Fruit fly (Drosophila melanogaster) whole organism, prepupa: ENCODE results near the gene Cyp4g15.

Source experiments
- CG10631 ChIP-seq: fragments of 200-800 bp; sonication (Bioruptor generic); optimal IDR thresholded peaks from 2 replicates; lab custom pipeline; 2016; ENCODE audit warnings: missing biosample characterization, missing genetic modification characterization
- CG10669 ChIP-seq: fragments of 200-800 bp; sonication (Bioruptor generic); optimal IDR thresholded peaks from 3 replicates; lab custom pipeline; 2018; ENCODE audit warnings: missing biosample characterization, mild to moderate bottlenecking, missing genetic modification characterization, moderate library complexity
- CG11294 ChIP-seq: fragments of 200-800 bp; sonication (Bioruptor generic); IDR thresholded peaks from 2 replicates; pipeline ENCODE4 v1.3.6; 2022; ENCODE audit warnings: missing biosample characterization, missing genetic modification characterization
- CG11762 ChIP-seq: fragments of 200-800 bp; sonication (Bioruptor generic); optimal IDR thresholded peaks from 3 replicates; lab custom pipeline; 2016; ENCODE audit warnings: missing biosample characterization, missing genetic modification characterization; ENCODE audit not compliant: insufficient read depth
- CG11902 ChIP-seq: fragments of 200-800 bp; sonication (Bioruptor generic); optimal IDR thresholded peaks from 3 replicates; lab custom pipeline; 2016; ENCODE audit warnings: missing biosample characterization, missing genetic modification characterization
- CG15336 ChIP-seq: fragments of 200-800 bp; sonication (Bioruptor generic); IDR thresholded peaks from 2 replicates; pipeline ENCODE4 v1.3.6; 2022; ENCODE audit warnings: missing biosample characterization, missing genetic modification characterization
- CG1621 ChIP-seq: fragments of 200-800 bp; sonication (Bioruptor generic); optimal IDR thresholded peaks from 3 replicates; lab custom pipeline; 2018; ENCODE audit warnings: missing biosample characterization, mild to moderate bottlenecking, missing genetic modification characterization
- CG16779 ChIP-seq: fragments of 200-800 bp; sonication (Bioruptor generic); optimal IDR thresholded peaks from 3 replicates; lab custom pipeline; 2017; ENCODE audit warnings: missing biosample characterization, mild to moderate bottlenecking, missing genetic modification characterization
- CG3032 ChIP-seq: fragments of 200-800 bp; optimal IDR thresholded peaks from 2 replicates; lab custom pipeline; 2019; ENCODE audit warnings: missing biosample characterization, mild to moderate bottlenecking, missing genetic modification characterization, moderate library complexity
- CG31627 ChIP-seq: fragments of 200-800 bp; sonication (Bioruptor generic); optimal IDR thresholded peaks from 3 replicates; lab custom pipeline; 2016; ENCODE audit warnings: missing biosample characterization, missing genetic modification characterization
- CG32006 ChIP-seq: fragments of 200-800 bp; sonication (Bioruptor generic); optimal IDR thresholded peaks from 3 replicates; lab custom pipeline; 2017; ENCODE audit warnings: missing biosample characterization, mild to moderate bottlenecking, missing genetic modification characterization
- CG34406 ChIP-seq: fragments of 200-800 bp; sonication (Bioruptor generic); optimal IDR thresholded peaks from 3 replicates; lab custom pipeline; 2016; ENCODE audit warnings: missing biosample characterization, missing genetic modification characterization
- CG3919 ChIP-seq: fragments of 200-800 bp; sonication (Bioruptor generic); optimal IDR thresholded peaks from 3 replicates; lab custom pipeline; 2016; ENCODE audit warnings: missing biosample characterization, missing genetic modification characterization
- CG4318 ChIP-seq: fragments of 200-800 bp; sonication (Bioruptor generic); optimal IDR thresholded peaks from 3 replicates; lab custom pipeline; 2017; ENCODE audit warnings: missing biosample characterization, mild to moderate bottlenecking, missing genetic modification characterization
- CG6276 ChIP-seq: fragments of 200-800 bp; sonication (Bioruptor generic); optimal IDR thresholded peaks from 2 replicates; lab custom pipeline; 2017; ENCODE audit warnings: missing biosample characterization, mild to moderate bottlenecking, missing genetic modification characterization
- CG6792 ChIP-seq: fragments of 200-800 bp; sonication (Bioruptor generic); optimal IDR thresholded peaks from 3 replicates; lab custom pipeline; 2016; ENCODE audit warnings: missing biosample characterization, missing genetic modification characterization
- CG6808 ChIP-seq: fragments of 200-800 bp; sonication (Bioruptor generic); optimal IDR thresholded peaks from 3 replicates; lab custom pipeline; 2017; ENCODE audit warnings: missing biosample characterization, missing genetic modification characterization, mild to moderate bottlenecking, moderate library complexity, missing genetic modification reagents
- CG7368 ChIP-seq: fragments of 200-800 bp; sonication (Bioruptor generic); optimal IDR thresholded peaks from 3 replicates; lab custom pipeline; 2016; ENCODE audit warnings: missing biosample characterization, missing genetic modification characterization
- CG8319 ChIP-seq: fragments of 200-800 bp; sonication (Bioruptor generic); optimal IDR thresholded peaks from 3 replicates; lab custom pipeline; 2016; ENCODE audit warnings: missing biosample characterization, missing genetic modification characterization
- CG8632 ChIP-seq: fragments of 200-800 bp; sonication (Bioruptor generic); optimal IDR thresholded peaks from 3 replicates; lab custom pipeline; 2016; ENCODE audit warnings: missing biosample characterization, missing genetic modification characterization
- CG9139 ChIP-seq: fragments of 200-800 bp; sonication (Bioruptor generic); optimal IDR thresholded peaks from 3 replicates; lab custom pipeline; 2017; ENCODE audit warnings: missing biosample characterization, mild to moderate bottlenecking, missing genetic modification characterization
- Eip75B ChIP-seq: fragments of 200-800 bp; sonication (Bioruptor generic); optimal IDR thresholded peaks from 3 replicates; lab custom pipeline; 2016; ENCODE audit warnings: missing biosample characterization, missing genetic modification characterization
- Eip78C ChIP-seq: fragments of 200-800 bp; sonication (Bioruptor generic); peaks from one replicate; lab custom pipeline; 2016; ENCODE audit warnings: missing biosample characterization, missing genetic modification characterization
- Eip93F ChIP-seq: fragments of 200-800 bp; sonication (Bioruptor generic); optimal IDR thresholded peaks from 2 replicates; lab custom pipeline; 2016; ENCODE audit warnings: missing biosample characterization, mild to moderate bottlenecking, missing genetic modification characterization
- Ets21C ChIP-seq: fragments of 200-800 bp; sonication (Bioruptor generic); optimal IDR thresholded peaks from 3 replicates; lab custom pipeline; 2016; ENCODE audit warnings: missing biosample characterization, missing genetic modification characterization
- Ets96B ChIP-seq: fragments of 200-800 bp; optimal IDR thresholded peaks from 2 replicates; lab custom pipeline; 2019; ENCODE audit warnings: missing biosample characterization, mild to moderate bottlenecking, missing genetic modification characterization, moderate library complexity
- Gug ChIP-seq: fragments of 200-800 bp; sonication (Bioruptor generic); IDR thresholded peaks from 2 replicates; pipeline ENCODE4 v1.3.6; 2022; ENCODE audit warnings: missing biosample characterization, missing genetic modification characterization
- Hr38 ChIP-seq: sonication (Bioruptor generic); optimal IDR thresholded peaks from 2 replicates; lab custom pipeline; 2016; ENCODE audit warnings: missing biosample characterization, missing genetic modification characterization
- Hr39 ChIP-seq: fragments of 200-800 bp; sonication (Bioruptor generic); optimal IDR thresholded peaks from 2 replicates; lab custom pipeline; 2016; ENCODE audit warnings: missing biosample characterization, missing genetic modification characterization
- Met ChIP-seq: fragments of 200-800 bp; sonication (Bioruptor generic); optimal IDR thresholded peaks from 3 replicates; lab custom pipeline; 2016; ENCODE audit warnings: missing biosample characterization, missing genetic modification characterization
- OdsH ChIP-seq: fragments of 200-800 bp; sonication (Bioruptor generic); optimal IDR thresholded peaks from 3 replicates; lab custom pipeline; 2016; ENCODE audit warnings: missing biosample characterization, missing genetic modification characterization
- Smox ChIP-seq: fragments of 200-800 bp; sonication (Bioruptor generic); optimal IDR thresholded peaks from 3 replicates; lab custom pipeline; 2016; ENCODE audit warnings: missing biosample characterization, missing genetic modification characterization
- Sox102F ChIP-seq: fragments of 200-800 bp; sonication (Bioruptor generic); optimal IDR thresholded peaks from 2 replicates; lab custom pipeline; 2016; ENCODE audit warnings: missing biosample characterization, mild to moderate bottlenecking, missing genetic modification characterization
- Sox14 ChIP-seq: fragments of 200-800 bp; sonication (Bioruptor generic); optimal IDR thresholded peaks from 3 replicates; lab custom pipeline; 2016; ENCODE audit warnings: missing biosample characterization, missing genetic modification characterization
- Sox15 ChIP-seq: fragments of 200-800 bp; sonication (Bioruptor generic); optimal IDR thresholded peaks from 3 replicates; lab custom pipeline; 2016; ENCODE audit warnings: missing biosample characterization, missing genetic modification characterization
- achi ChIP-seq: fragments of 200-800 bp; sonication (Bioruptor generic); optimal IDR thresholded peaks from 3 replicates; lab custom pipeline; 2016; ENCODE audit warnings: missing biosample characterization, missing genetic modification characterization
- acj6 ChIP-seq: fragments of 200-800 bp; sonication (Bioruptor generic); optimal IDR thresholded peaks from 3 replicates; lab custom pipeline; 2016; ENCODE audit warnings: missing biosample characterization, missing genetic modification characterization
- cyc ChIP-seq: fragments of 200-800 bp; sonication (Bioruptor generic); optimal IDR thresholded peaks from 3 replicates; lab custom pipeline; 2016; ENCODE audit warnings: missing biosample characterization, missing genetic modification characterization
- dac ChIP-seq: fragments of 200-800 bp; sonication (Bioruptor generic); optimal IDR thresholded peaks from 2 replicates; lab custom pipeline; 2017; ENCODE audit warnings: missing biosample characterization, mild to moderate bottlenecking, missing genetic modification characterization
- dsx ChIP-seq: fragments of 200-800 bp; optimal IDR thresholded peaks from 3 replicates; lab custom pipeline; 2019; ENCODE audit warnings: missing biosample characterization, mild to moderate bottlenecking, missing genetic modification characterization, moderate library complexity; ENCODE audit not compliant: poor library complexity, severe bottlenecking
- eg ChIP-seq: fragments of 200-800 bp; sonication (Bioruptor generic); IDR thresholded peaks from 3 replicates; pipeline ENCODE4 v1.3.6; 2022; ENCODE audit warnings: missing biosample characterization, missing genetic modification characterization
- fd59A ChIP-seq: fragments of 200-800 bp; sonication (Bioruptor generic); optimal IDR thresholded peaks from 2 replicates; lab custom pipeline; 2017; ENCODE audit warnings: missing biosample characterization, mild to moderate bottlenecking, missing genetic modification characterization, missing genetic modification reagents
- fd85E ChIP-seq: fragments of 200-800 bp; sonication (Bioruptor generic); optimal IDR thresholded peaks from 3 replicates; lab custom pipeline; 2016; ENCODE audit warnings: missing biosample characterization, missing genetic modification characterization
- fkh ChIP-seq: fragments of 200-800 bp; sonication (Bioruptor generic); optimal IDR thresholded peaks from 3 replicates; lab custom pipeline; 2017; ENCODE audit warnings: missing biosample characterization, mild to moderate bottlenecking, missing genetic modification characterization, moderate library complexity
- lz ChIP-seq: fragments of 200-800 bp; sonication (Bioruptor generic); optimal IDR thresholded peaks from 3 replicates; lab custom pipeline; 2016; ENCODE audit warnings: missing biosample characterization, missing genetic modification characterization
- net ChIP-seq: fragments of 200-800 bp; sonication (Bioruptor generic); optimal IDR thresholded peaks from 3 replicates; lab custom pipeline; 2016; ENCODE audit warnings: missing biosample characterization, missing genetic modification characterization
- pdm3 ChIP-seq: fragments of 200-800 bp; sonication (Bioruptor generic); optimal IDR thresholded peaks from 3 replicates; lab custom pipeline; 2016; ENCODE audit warnings: missing biosample characterization, missing genetic modification characterization
- spab ChIP-seq: fragments of 200-800 bp; sonication (Bioruptor generic); optimal IDR thresholded peaks from 2 replicates; lab custom pipeline; 2017; ENCODE audit warnings: missing biosample characterization, mild to moderate bottlenecking, missing genetic modification characterization, missing genetic modification reagents
- ss ChIP-seq, 2 experiments: fragments of 200-800 bp; sonication (Bioruptor generic); optimal IDR thresholded peaks; 2 replicates in 1 of 2; 3 replicates in 1 of 2; lab custom pipeline; 2017 to 2018; ENCODE audit warnings: mild to moderate bottlenecking in 2 of 2, missing biosample characterization in 2 of 2, missing genetic modification characterization in 2 of 2, moderate library complexity in 1 of 2
- svp ChIP-seq: fragments of 200-800 bp; sonication (Bioruptor generic); peaks from one replicate; lab custom pipeline; 2016; ENCODE audit warnings: missing biosample characterization, missing genetic modification characterization
- topi ChIP-seq: fragments of 200-800 bp; sonication (Bioruptor generic); optimal IDR thresholded peaks from 3 replicates; lab custom pipeline; 2016; ENCODE audit warnings: missing biosample characterization, missing genetic modification characterization
- vri ChIP-seq: fragments of 200-800 bp; sonication (Bioruptor generic); optimal IDR thresholded peaks from 3 replicates; lab custom pipeline; 2016; ENCODE audit warnings: missing biosample characterization, mild to moderate bottlenecking, missing genetic modification characterization

Cyp4g15 gene

dm6 chrX:11499454-11499853 is 22.6 kb downstream of the Cyp4g15 start:
- TF ChIP-seq Hr38 (GFP tag; lab: Kevin White, UChicago) (no peak), CG11294 (GFP tag; lab: Robert Waterston, UW) (peak; percentile 32; the same call in 1 of the 2 replicates), CG10631 (GFP tag; lab: Kevin White, UChicago) (peak; percentile 71), CG4318 (GFP tag; lab: Kevin White, UChicago) (peak; percentile 60), CG9139 (GFP tag; lab: Kevin White, UChicago) (peak; percentile 12), topi (peak; percentile 89), CG31627 (GFP tag; lab: Kevin White, UChicago) (peak; percentile 92), CG32006 (GFP tag; lab: Kevin White, UChicago) (peak; percentile 77), dsx (GFP tag; lab: Kevin White, UChicago) (peak; percentile 31), dac (GFP tag; lab: Kevin White, UChicago) (peak; percentile 59), Sox15 (peak; percentile 77), Met (peak; percentile 87), CG10669 (GFP tag; lab: Kevin White, UChicago) (peak; percentile 61), Eip78C (GFP tag; lab: Kevin White, UChicago) (peak; percentile 92), CG1621 (peak; percentile 39), CG11762 (GFP tag; lab: Kevin White, UChicago) (peak; percentile 56), CG6808 (GFP tag; lab: Kevin White, UChicago) (peak; percentile 29), Eip93F (GFP tag; lab: Kevin White, UChicago) (peak; percentile 62), Smox (GFP tag; lab: Kevin White, UChicago) (peak; percentile 85), CG6792 (GFP tag; lab: Kevin White, UChicago) (peak; percentile 83), Hr39 (GFP tag; lab: Kevin White, UChicago) (peak; percentile 93), fd85E (GFP tag; lab: Kevin White, UChicago) (peak; percentile 11), CG8632 (GFP tag; lab: Kevin White, UChicago) (peak; percentile 80), fd59A (peak; percentile 32), Eip75B (GFP tag; lab: Kevin White, UChicago) (peak; percentile 79), achi (GFP tag; lab: Kevin White, UChicago) (peak; percentile 70), spab (GFP tag; lab: Kevin White, UChicago) (peak; percentile 44), CG11902 (GFP tag; lab: Kevin White, UChicago) (peak; percentile 85), lz (GFP tag; lab: Kevin White, UChicago) (peak; percentile 86), fkh (GFP tag; lab: Kevin White, UChicago) (no peak), cyc (peak; percentile 93), CG34406 (GFP tag; lab: Kevin White, UChicago) (peak; percentile 57), OdsH (GFP tag; lab: Kevin White, UChicago) (peak; percentile 78), Ets21C (GFP tag; lab: Kevin White, UChicago) (peak; percentile 85), CG15336 (GFP tag; lab: Robert Waterston, UW) (peak; percentile 64), CG6276 (peak; percentile 60), pdm3 (GFP tag; lab: Kevin White, UChicago) (peak; percentile 83), CG3919 (peak; percentile 84), Sox102F (GFP tag; lab: Kevin White, UChicago) (peak; percentile 80), Gug (GFP tag; lab: Robert Waterston, UW) (peak; percentile 66), net (GFP tag; lab: Kevin White, UChicago) (peak; percentile 76), CG16779 (peak; percentile 26), acj6 (GFP tag; lab: Kevin White, UChicago) (peak; percentile 80), CG8319 (peak; percentile 78), Sox14 (GFP tag; lab: Kevin White, UChicago) (peak; percentile 86), svp (peak; percentile 94), CG3032 (tag; lab: Kevin White, UChicago) (peak; percentile 49), CG7368 (GFP tag; lab: Kevin White, UChicago) (peak; percentile 82), vri (peak; percentile 60), eg (peak; percentile 82), ss (GFP tag; optimal IDR thresholded peaks at IDR 0.05; lab: Kevin White, UChicago) (peak; percentile 2 to 66), Ets96B (tag; lab: Kevin White, UChicago) (peak; percentile 56)
